Worm (Caenorhabditis elegans): Measurements from ENCODE around the gene srh-45.
"Not testable (repeated sequence)": the region's sequence is repeated elsewhere in the genome, so short reads cannot be mapped to it uniquely, and the experiment has no call there.

DNA sequence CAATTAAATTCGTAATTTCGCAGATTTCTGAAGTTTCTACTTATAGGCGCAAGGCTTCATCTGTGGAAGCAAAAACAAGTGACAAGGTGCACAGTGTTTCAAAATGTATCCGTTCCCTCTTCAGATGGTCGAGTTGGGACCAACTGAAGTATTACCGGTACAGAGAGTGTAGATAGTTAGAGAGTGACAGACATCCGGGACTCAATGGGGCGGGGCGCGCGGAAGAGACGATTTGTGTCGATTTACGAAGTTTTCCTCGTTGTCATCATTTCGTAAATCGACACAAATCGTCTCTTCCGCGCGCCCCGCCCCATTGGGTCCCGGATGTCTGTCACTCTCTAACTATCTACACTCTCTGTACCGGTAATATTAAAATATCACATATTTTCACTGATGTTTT, 18.7 kb downstream of the srh-45 start, which contains the start of gene C03E10.3:
- not testable (repeated sequence) for TF ChIP-seq W03F9.2, him-1, dao-5 (tag; optimal IDR thresholded peaks at IDR 0.05)
